Fruit fly (Drosophila melanogaster) whole organism, adult: ENCODE measurements around the gene NijC.

ENCODE experiments used
- CG11617 ChIP-seq: fragments of 200-800 bp; sonication (Bioruptor generic); optimal IDR thresholded peaks from 2 replicates; lab custom pipeline; 2017; ENCODE audit warnings: mild to moderate bottlenecking, missing biosample characterization, missing genetic modification reagents, missing genetic modification characterization
- CG12768 ChIP-seq: fragments of 200-800 bp; sonication (Bioruptor generic); optimal IDR thresholded peaks from 2 replicates; lab custom pipeline; 2017; ENCODE audit warnings: missing biosample characterization, missing genetic modification characterization, mild to moderate bottlenecking, moderate library complexity, missing genetic modification reagents
- CG14711 ChIP-seq: fragments of 200-800 bp; sonication (Bioruptor generic); optimal IDR thresholded peaks from 2 replicates; lab custom pipeline; 2018; ENCODE audit warnings: missing biosample characterization, mild to moderate bottlenecking, missing genetic modification characterization, moderate library complexity
- CG33017 ChIP-seq: fragments of 200-800 bp; sonication (Bioruptor generic); optimal IDR thresholded peaks from 2 replicates; lab custom pipeline; 2018; ENCODE audit warnings: missing biosample characterization, mild to moderate bottlenecking, missing genetic modification characterization, moderate library complexity
- CG5204 ChIP-seq: fragments of 200-800 bp; sonication (Bioruptor generic); optimal IDR thresholded peaks from 2 replicates; lab custom pipeline; 2016; ENCODE audit warnings: missing biosample characterization, missing genetic modification characterization
- CG7045 ChIP-seq: fragments of 200-800 bp; sonication (Bioruptor generic); optimal IDR thresholded peaks from 2 replicates; lab custom pipeline; 2017; ENCODE audit warnings: missing biosample characterization, mild to moderate bottlenecking, missing genetic modification characterization
- CG7101 ChIP-seq: fragments of 200-800 bp; sonication (Bioruptor generic); optimal IDR thresholded peaks from 2 replicates; lab custom pipeline; 2018; ENCODE audit warnings: missing biosample characterization, mild to moderate bottlenecking, missing genetic modification characterization, moderate library complexity
- bab1 ChIP-seq: fragments of 200-800 bp; sonication (Bioruptor generic); optimal IDR thresholded peaks from 3 replicates; lab custom pipeline; 2019; ENCODE audit warnings: missing biosample characterization, mild to moderate bottlenecking, missing genetic modification characterization, moderate library complexity
- cic ChIP-seq: fragments of 200-800 bp; sonication (Bioruptor generic); optimal IDR thresholded peaks from 2 replicates; lab custom pipeline; 2017; ENCODE audit warnings: missing biosample characterization, mild to moderate bottlenecking, missing genetic modification characterization, moderate library complexity
- cnc ChIP-seq, 2 experiments: fragments of >200 bp; optimal IDR thresholded peaks; 2 replicates each; lab custom pipeline; 2017
- kay ChIP-seq: fragments of 200-800 bp; sonication (Bioruptor generic); peaks from one replicate; lab custom pipeline; 2016; ENCODE audit warnings: missing biosample characterization, missing genetic modification characterization, borderline replicate concordance
- ovo ChIP-seq: fragments of 200-800 bp; sonication (Bioruptor generic); optimal IDR thresholded peaks from 2 replicates; lab custom pipeline; 2016; ENCODE audit warnings: missing biosample characterization, missing genetic modification characterization
- tj ChIP-seq: fragments of 200-800 bp; sonication (Bioruptor generic); optimal IDR thresholded peaks from 3 replicates; lab custom pipeline; 2017; ENCODE audit warnings: missing biosample characterization, mild to moderate bottlenecking, missing genetic modification characterization, moderate library complexity

dm6 chr3R:12647954-12648353, 47.0 kb upstream of the NijC start, which contains the start of gene Dtg:
- no peak for TF ChIP-seq tj (GFP tag; lab: Kevin White, UChicago)
- no peak for TF ChIP-seq cnc (optimal IDR thresholded peaks at IDR 0.05; lab: Kevin White, UChicago)
- TF ChIP-seq CG14711 (tag; lab: Kevin White, UChicago): no peak
- no peak for TF ChIP-seq kay (GFP tag; lab: Kevin White, UChicago)
- no peak for TF ChIP-seq CG7101
- no peak for TF ChIP-seq CG11617 (GFP tag; lab: Kevin White, UChicago)
- TF ChIP-seq CG33017 (tag; lab: Kevin White, UChicago): no peak
- TF ChIP-seq CG5204: no peak
- no peak for TF ChIP-seq cic (GFP tag; lab: Kevin White, UChicago)
- no peak for TF ChIP-seq ovo (GFP tag; lab: Kevin White, UChicago)
- no peak for TF ChIP-seq CG12768
- TF ChIP-seq CG7045: no peak
- no peak for TF ChIP-seq bab1
